Fruit fly (Drosophila melanogaster) whole organism, prepupa: Measurements from ENCODE around the gene CG15641.

ENCODE experiments used
- CG11294 ChIP-seq: fragments of 200-800 bp; sonication (Bioruptor generic); IDR thresholded peaks from 2 replicates; pipeline ENCODE4 v1.3.6; 2022; ENCODE audit warnings: missing biosample characterization, missing genetic modification characterization
- CG34406 ChIP-seq: fragments of 200-800 bp; sonication (Bioruptor generic); optimal IDR thresholded peaks from 3 replicates; lab custom pipeline; 2016; ENCODE audit warnings: missing biosample characterization, missing genetic modification characterization
- CG9139 ChIP-seq: fragments of 200-800 bp; sonication (Bioruptor generic); optimal IDR thresholded peaks from 3 replicates; lab custom pipeline; 2017; ENCODE audit warnings: missing biosample characterization, mild to moderate bottlenecking, missing genetic modification characterization

DNA sequence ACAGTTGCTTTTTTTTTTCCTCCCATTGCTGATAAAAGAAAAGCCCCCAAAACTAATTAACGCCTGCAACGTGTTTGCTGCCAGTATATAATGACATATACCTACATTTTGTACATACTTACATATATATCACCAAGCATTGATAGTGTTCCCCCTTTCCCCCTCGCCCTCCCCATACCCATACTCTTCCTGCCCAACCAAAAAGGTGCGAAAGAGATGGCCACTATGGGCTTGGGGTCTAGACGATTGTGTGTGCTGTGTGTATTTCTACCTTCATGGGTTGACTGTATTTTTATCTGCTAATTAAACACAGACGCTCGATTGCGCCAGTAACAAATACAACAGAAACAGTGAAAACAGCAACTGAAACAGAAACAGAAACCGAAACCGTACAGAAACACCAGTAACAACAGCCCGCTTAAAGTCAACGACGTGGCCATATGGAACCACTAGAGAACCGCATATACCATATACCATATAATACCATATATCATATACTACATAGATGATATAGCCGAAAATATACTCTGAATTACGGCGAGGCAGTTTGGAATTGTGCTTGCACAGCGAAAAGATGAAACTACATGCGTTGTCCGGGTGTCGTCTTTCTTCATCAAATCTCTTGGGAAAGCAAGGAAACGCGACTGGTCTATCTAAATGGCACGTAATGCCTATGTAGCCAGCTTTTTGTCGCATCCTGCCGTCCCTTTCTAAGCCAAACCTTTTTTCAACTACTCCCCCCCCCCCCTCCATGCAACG is 29.1 kb downstream of the CG15641 start:
- TF ChIP-seq CG34406 (GFP tag; lab: Kevin White, UChicago) (no peak), CG9139 (GFP tag; lab: Kevin White, UChicago) (no peak), CG11294 (no peak)
